Worm (Caenorhabditis elegans): ENCODE measurements around the gene M163.5.

DNA sequence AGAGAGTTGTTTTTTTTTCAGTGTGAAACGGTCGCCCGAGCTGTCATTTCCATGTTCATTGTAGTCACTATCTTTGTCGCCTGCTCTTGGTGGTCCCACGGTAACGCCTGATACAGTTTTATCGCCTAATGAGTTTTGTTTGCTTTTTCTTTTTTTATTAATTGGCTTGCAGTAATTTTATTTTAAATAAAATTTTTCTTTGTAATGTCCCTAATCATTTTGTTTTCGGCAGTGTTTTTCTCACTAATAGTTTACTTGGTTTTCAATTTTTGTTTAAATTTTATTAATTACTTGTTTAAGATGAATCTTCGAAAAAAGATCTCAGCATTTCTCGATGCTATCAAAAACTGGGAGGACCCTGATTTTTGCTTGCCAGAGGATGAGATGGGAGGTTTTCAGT lies 8.2 kb upstream of the M163.5 start, which contains the start of gene M163.22:
- TF ChIP-seq ces-1 (GFP tag; optimal IDR thresholded peaks at IDR 0.05) (no peak), nhr-28 (tag; optimal IDR thresholded peaks at IDR 0.05) (no peak), nhr-12 (tag; optimal IDR thresholded peaks at IDR 0.05) (no peak), sptf-1 (tag; optimal IDR thresholded peaks at IDR 0.05) (no peak), nhr-237 (tag; optimal IDR thresholded peaks at IDR 0.05) (no peak), lsy-2 (tag; optimal IDR thresholded peaks at IDR 0.05) (no peak), elt-3 (tag; optimal IDR thresholded peaks at IDR 0.05) (no peak), snpc-4 (tag; optimal IDR thresholded peaks at IDR 0.05) (no peak), pha-4 (tag; optimal IDR thresholded peaks at IDR 0.05) (no peak)
